Worm (Caenorhabditis elegans): Measurements from ENCODE around the gene pals-25.

DNA sequence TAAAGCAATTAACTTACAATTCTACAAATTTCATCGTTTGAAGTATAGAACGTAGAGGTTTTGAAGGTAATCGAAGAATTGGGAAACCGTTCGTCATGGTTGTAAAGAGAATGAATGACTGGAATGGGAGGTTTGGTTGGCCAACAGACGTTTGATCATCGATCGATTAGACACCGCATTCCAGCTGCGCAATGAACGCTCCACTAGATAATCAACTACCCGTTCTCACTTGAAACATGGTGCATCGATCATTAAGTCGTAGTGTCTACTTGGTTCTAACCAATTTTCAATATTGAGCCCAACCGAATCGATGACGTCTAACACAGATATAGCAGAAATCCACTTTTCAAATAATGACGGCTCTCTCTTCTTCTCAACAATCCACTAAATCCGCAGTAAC lies 8.8 kb downstream of the pals-25 start, which contains the start of gene fbxb-82:
- TF ChIP-seq php-3 (GFP tag; IDR thresholded peaks at IDR 0.05) = no peak
- TF ChIP-seq ceh-82 (tag; optimal IDR thresholded peaks at IDR 0.05) = no peak
- no peak for TF ChIP-seq ztf-11 (tag; optimal IDR thresholded peaks at IDR 0.05)
